In genomic region chr3R:4813172-4813716, dm6 we compare ENCODE assay signal across 1 fruit fly cellular context.
TF ChIP-seq lines count a peak whose summit lies in the region.

No protein-coding gene starts in this region.

TF ChIP-seq in whole organism, embryonic, 481 proteins besides CTCF, POLR2A, EP300 and RAD21 (continued from another document and continues in another):
- no peak for TF ChIP-seq Neu2 (GFP tag; optimal IDR thresholded peaks at IDR 0.05; lab: Kevin White, UChicago; ENCODE audit: borderline replicate concordance)
- TF ChIP-seq vfl (GFP tag; optimal IDR thresholded peaks at IDR 0.05; lab: Kevin White, UChicago), result no peak
- TF ChIP-seq slp2 (GFP tag; optimal IDR thresholded peaks at IDR 0.05; lab: Kevin White, UChicago), result no peak
- no peak for TF ChIP-seq dimm (GFP tag; IDR thresholded peaks at IDR 0.05; lab: Robert Waterston, UW)
- TF ChIP-seq CG2202 (tag; optimal IDR thresholded peaks at IDR 0.05; lab: Kevin White, UChicago), result peak; percentile 86
- no peak for TF ChIP-seq schlank (tag; optimal IDR thresholded peaks at IDR 0.05; lab: Kevin White, UChicago)
- no peak for TF ChIP-seq CG13894 (tag; optimal IDR thresholded peaks at IDR 0.05; lab: Kevin White, UChicago)
- no peak for TF ChIP-seq CG3726 (GFP tag; IDR thresholded peaks at IDR 0.05; lab: Robert Waterston, UW)
- TF ChIP-seq Ada2b (GFP tag; IDR thresholded peaks at IDR 0.05; lab: Robert Waterston, UW), result peak; percentile 22; the same call in 1 of the 2 replicates
- TF ChIP-seq Drgx (GFP tag; IDR thresholded peaks at IDR 0.05; lab: Robert Waterston, UW), result 0 out of 2 replicates have a peak, but pooled peaks have one; percentile 5
- TF ChIP-seq dan (GFP tag; IDR thresholded peaks at IDR 0.05; lab: Robert Waterston, UW), result no peak
- peak; percentile 7 for TF ChIP-seq CG5245 (GFP tag; optimal IDR thresholded peaks at IDR 0.05; lab: Kevin White, UChicago)
- peak; percentile 49 for TF ChIP-seq CG4854 (GFP tag; optimal IDR thresholded peaks at IDR 0.05; lab: Kevin White, UChicago)
- TF ChIP-seq CG34376 (GFP tag; optimal IDR thresholded peaks at IDR 0.05; lab: Kevin White, UChicago), result peak; percentile 65
- peak; percentile 46 for TF ChIP-seq CG30431 (GFP tag; optimal IDR thresholded peaks at IDR 0.05; lab: Kevin White, UChicago)
- no peak for TF ChIP-seq Atf3 (GFP tag; optimal IDR thresholded peaks at IDR 0.05; lab: Kevin White, UChicago)
- TF ChIP-seq CG8478 (optimal IDR thresholded peaks at IDR 0.05; lab: Kevin White, UChicago), result no peak
- peak; percentile 19 for TF ChIP-seq Six4 (GFP tag; optimal IDR thresholded peaks at IDR 0.05; lab: Kevin White, UChicago)
- no peak for TF ChIP-seq gfzf (GFP tag; optimal IDR thresholded peaks at IDR 0.05; lab: Kevin White, UChicago)
- no peak for TF ChIP-seq ham (GFP tag; IDR thresholded peaks at IDR 0.05; lab: Robert Waterston, UW)
- no peak for TF ChIP-seq eve (GFP tag; optimal IDR thresholded peaks at IDR 0.05; lab: Kevin White, UChicago)
- TF ChIP-seq Ets65A (GFP tag; lab: Kevin White, UChicago), result peak; percentile 64
- peak; percentile 55 for TF ChIP-seq CG2116 (GFP tag; optimal IDR thresholded peaks at IDR 0.05; lab: Kevin White, UChicago)
- TF ChIP-seq ase (GFP tag; IDR thresholded peaks at IDR 0.05; lab: Robert Waterston, UW), result 0 out of 3 replicates have a peak, but pooled peaks have one; percentile 29
- peak; percentile 51; the same call in 1 of the 3 replicates for TF ChIP-seq CG7963 (GFP tag; IDR thresholded peaks at IDR 0.05; lab: Robert Waterston, UW; ENCODE audit: partially characterized antibody)
- TF ChIP-seq Sin3A (optimal IDR thresholded peaks at IDR 0.05; lab: Kevin White, UChicago), result peak; percentile 38
- no peak for TF ChIP-seq lov (optimal IDR thresholded peaks at IDR 0.05; lab: Kevin White, UChicago)
- peak; percentile 69; the same call in 1 of the 3 replicates for TF ChIP-seq lov (GFP tag; IDR thresholded peaks at IDR 0.05; lab: Robert Waterston, UW)
- peak; percentile 77 for TF ChIP-seq YL-1 (GFP tag; optimal IDR thresholded peaks at IDR 0.05; lab: Kevin White, UChicago)
- TF ChIP-seq CG14860 (GFP tag; IDR thresholded peaks at IDR 0.05; lab: Robert Waterston, UW; ENCODE audit: partially characterized antibody), result peak; percentile 43; the same call in 2 of the 3 replicates
- TF ChIP-seq gcm2 (GFP tag; optimal IDR thresholded peaks at IDR 0.05; lab: Kevin White, UChicago), result no peak
- TF ChIP-seq CG9876 (GFP tag; optimal IDR thresholded peaks at IDR 0.05; lab: Kevin White, UChicago), result no peak
- TF ChIP-seq CG33213 (GFP tag; optimal IDR thresholded peaks at IDR 0.05; lab: Kevin White, UChicago), result peak; percentile 43
- peak; percentile 53; the same call in 1 of the 2 replicates for TF ChIP-seq H2.0 (GFP tag; IDR thresholded peaks at IDR 0.05; lab: Robert Waterston, UW)
- peak; percentile 5 for TF ChIP-seq NK7.1 (GFP tag; optimal IDR thresholded peaks at IDR 0.05; lab: Kevin White, UChicago)
- TF ChIP-seq ATbp (GFP tag; optimal IDR thresholded peaks at IDR 0.05; lab: Kevin White, UChicago), result peak; percentile 86
- no peak for TF ChIP-seq Atf-2 (GFP tag; optimal IDR thresholded peaks at IDR 0.05; lab: Kevin White, UChicago)
- no peak for TF ChIP-seq Poxn (GFP tag; IDR thresholded peaks at IDR 0.05; lab: Robert Waterston, UW)
- no peak for TF ChIP-seq Lpt (GFP tag; optimal IDR thresholded peaks at IDR 0.05; lab: Kevin White, UChicago)
- peak; percentile 50 for TF ChIP-seq Fer3 (tag; optimal IDR thresholded peaks at IDR 0.05; lab: Kevin White, UChicago)
- peak; percentile 92 for TF ChIP-seq row (GFP tag; IDR thresholded peaks at IDR 0.05; lab: Robert Waterston, UW)
- peak; percentile 67 for TF ChIP-seq CG32532 (GFP tag; IDR thresholded peaks at IDR 0.05; lab: Robert Waterston, UW)
- TF ChIP-seq grn (GFP tag; optimal IDR thresholded peaks at IDR 0.05; lab: Kevin White, UChicago), result peak; percentile 51
- no peak for TF ChIP-seq ro (GFP tag; IDR thresholded peaks at IDR 0.05; lab: Robert Waterston, UW)
- peak; percentile 78 for TF ChIP-seq Fer1 (GFP tag; optimal IDR thresholded peaks at IDR 0.05; lab: Kevin White, UChicago)
- peak; percentile 80 for TF ChIP-seq Xrp1 (GFP tag; IDR thresholded peaks at IDR 0.05; lab: Robert Waterston, UW)
- no peak for TF ChIP-seq fru (optimal IDR thresholded peaks at IDR 0.05; lab: Kevin White, UChicago)
- TF ChIP-seq lbe (GFP tag; optimal IDR thresholded peaks at IDR 0.05; lab: Kevin White, UChicago), result peak; percentile 45
- peak; percentile 73 for TF ChIP-seq lab (GFP tag; optimal IDR thresholded peaks at IDR 0.05; lab: Kevin White, UChicago)
- TF ChIP-seq toy (GFP tag; IDR thresholded peaks at IDR 0.05; lab: Robert Waterston, UW), result no peak
- no peak for TF ChIP-seq trh (GFP tag; optimal IDR thresholded peaks at IDR 0.05; lab: Kevin White, UChicago)
- TF ChIP-seq peb (GFP tag; IDR thresholded peaks at IDR 0.05; lab: Robert Waterston, UW), result peak; percentile 19; the same call in 1 of the 2 replicates
- TF ChIP-seq cg (GFP tag; optimal IDR thresholded peaks at IDR 0.05; lab: Kevin White, UChicago), result no peak
- peak; percentile 5 for TF ChIP-seq Dad (GFP tag; optimal IDR thresholded peaks at IDR 0.05; lab: Kevin White, UChicago)
- peak; percentile 17 for TF ChIP-seq CG7786 (GFP tag; optimal IDR thresholded peaks at IDR 0.05; lab: Kevin White, UChicago)
- peak; percentile 6 for TF ChIP-seq CG9609 (GFP tag; optimal IDR thresholded peaks at IDR 0.05; lab: Kevin White, UChicago)
- TF ChIP-seq grau (tag; optimal IDR thresholded peaks at IDR 0.05; lab: Kevin White, UChicago), result peak; percentile 42
- peak in 1 of 3 experiments; percentile 75 for TF ChIP-seq lola (GFP tag; optimal IDR thresholded peaks at IDR 0.05; lab: Kevin White, UChicago)
- TF ChIP-seq org-1 (GFP tag; optimal IDR thresholded peaks at IDR 0.05; lab: Kevin White, UChicago), result no peak
- no peak for TF ChIP-seq repo (GFP tag; optimal IDR thresholded peaks at IDR 0.05; lab: Kevin White, UChicago)
- TF ChIP-seq Hr51 (GFP tag; optimal IDR thresholded peaks at IDR 0.05; lab: Kevin White, UChicago), result peak in 1 of 2 experiments; percentile 35
- TF ChIP-seq CG17361 (GFP tag; IDR thresholded peaks at IDR 0.05; lab: Robert Waterston, UW), result peak; percentile 66
- TF ChIP-seq Mrtf (GFP tag; IDR thresholded peaks at IDR 0.05; lab: Robert Waterston, UW), result no peak
- TF ChIP-seq CG4360 (GFP tag; IDR thresholded peaks at IDR 0.05; lab: Robert Waterston, UW), result peak; percentile 71
- peak; percentile 41 for TF ChIP-seq CG17829 (tag; optimal IDR thresholded peaks at IDR 0.05; lab: Kevin White, UChicago)
- peak; percentile 83 for TF ChIP-seq fd64A (GFP tag; optimal IDR thresholded peaks at IDR 0.05; lab: Kevin White, UChicago)
- TF ChIP-seq CG18619 (GFP tag; optimal IDR thresholded peaks at IDR 0.05; lab: Kevin White, UChicago), result peak; percentile 60
- TF ChIP-seq hbn (GFP tag; IDR thresholded peaks at IDR 0.05; lab: Robert Waterston, UW; ENCODE audit: partially characterized antibody), result peak; percentile 47; the same call in 1 of the 2 replicates
- no peak for TF ChIP-seq CG2678 (tag; optimal IDR thresholded peaks at IDR 0.05; lab: Kevin White, UChicago)
- TF ChIP-seq HmgZ (tag; optimal IDR thresholded peaks at IDR 0.05; lab: Kevin White, UChicago), result peak; percentile 61
- TF ChIP-seq gce (GFP tag; IDR thresholded peaks at IDR 0.05; lab: Robert Waterston, UW), result peak; percentile 68; the same call in 1 of the 3 replicates
- no peak for TF ChIP-seq Dip2 (GFP tag; IDR thresholded peaks at IDR 0.05; lab: Robert Waterston, UW)
- peak; percentile 69 for TF ChIP-seq sob (GFP tag; IDR thresholded peaks at IDR 0.05; lab: Robert Waterston, UW)
- no peak for TF ChIP-seq Dfd (GFP tag; optimal IDR thresholded peaks at IDR 0.05; lab: Kevin White, UChicago)
- peak; percentile 86 for TF ChIP-seq CG13296 (GFP tag; optimal IDR thresholded peaks at IDR 0.05; lab: Kevin White, UChicago)
- TF ChIP-seq sr (GFP tag; IDR thresholded peaks at IDR 0.05; lab: Robert Waterston, UW), result no peak; the same call in 1 of the 3 replicates
- peak; percentile 59 for TF ChIP-seq CG7372 (GFP tag; IDR thresholded peaks at IDR 0.05; lab: Robert Waterston, UW)
- TF ChIP-seq jing (GFP tag; optimal IDR thresholded peaks at IDR 0.05; lab: Kevin White, UChicago), result no peak
- peak; percentile 65 for TF ChIP-seq Rfx (GFP tag; IDR thresholded peaks at IDR 0.05; lab: Robert Waterston, UW)
- TF ChIP-seq CG17568 (GFP tag; optimal IDR thresholded peaks at IDR 0.05; lab: Kevin White, UChicago), result peak; percentile 92
- no peak for TF ChIP-seq Blimp-1 (GFP tag; optimal IDR thresholded peaks at IDR 0.05; lab: Kevin White, UChicago)
- TF ChIP-seq Hr78 (GFP tag; optimal IDR thresholded peaks at IDR 0.05; lab: Kevin White, UChicago), result peak in 1 of 2 experiments; percentile 45
- no peak for TF ChIP-seq CG1832 (GFP tag; optimal IDR thresholded peaks at IDR 0.05; lab: Kevin White, UChicago)
- peak; percentile 49 for TF ChIP-seq CG10979 (tag; optimal IDR thresholded peaks at IDR 0.05; lab: Kevin White, UChicago)
- peak; percentile 38 for TF ChIP-seq exex (tag; optimal IDR thresholded peaks at IDR 0.05; lab: Kevin White, UChicago)
- TF ChIP-seq CG15479 (GFP tag; optimal IDR thresholded peaks at IDR 0.05; lab: Kevin White, UChicago), result peak; percentile 82
- peak; percentile 63 for TF ChIP-seq CG13424 (tag; optimal IDR thresholded peaks at IDR 0.05; lab: Kevin White, UChicago)
- peak; percentile 37; the same call in 1 of the 2 replicates for TF ChIP-seq CG31224 (GFP tag; IDR thresholded peaks at IDR 0.05; lab: Robert Waterston, UW)
- peak; percentile 19; the same call in 1 of the 2 replicates for TF ChIP-seq Oaz (GFP tag; IDR thresholded peaks at IDR 0.05; lab: Robert Waterston, UW)
- peak; percentile 29 for TF ChIP-seq Bdp1 (GFP tag; optimal IDR thresholded peaks at IDR 0.05; lab: Kevin White, UChicago)
- TF ChIP-seq Hr39 (optimal IDR thresholded peaks at IDR 0.05; lab: Kevin White, UChicago), result no peak
- no peak for TF ChIP-seq CG14050 (GFP tag; IDR thresholded peaks at IDR 0.05; lab: Robert Waterston, UW)
- TF ChIP-seq CG10274 (GFP tag; optimal IDR thresholded peaks at IDR 0.05; lab: Kevin White, UChicago), result no peak
- peak; percentile 91 for TF ChIP-seq CG17802 (tag; optimal IDR thresholded peaks at IDR 0.05; lab: Kevin White, UChicago)
- TF ChIP-seq al (GFP tag; IDR thresholded peaks at IDR 0.05; lab: Robert Waterston, UW), result no peak
- no peak for TF ChIP-seq CG1647 (GFP tag; optimal IDR thresholded peaks at IDR 0.05; lab: Kevin White, UChicago)
- peak; percentile 43 for TF ChIP-seq D19A (tag; optimal IDR thresholded peaks at IDR 0.05; lab: Kevin White, UChicago)
- peak; percentile 1 for TF ChIP-seq Xbp1 (GFP tag; optimal IDR thresholded peaks at IDR 0.05; lab: Kevin White, UChicago)
- TF ChIP-seq ara (GFP tag; IDR thresholded peaks at IDR 0.05; lab: Robert Waterston, UW), result no peak
- TF ChIP-seq her (GFP tag; optimal IDR thresholded peaks at IDR 0.05; lab: Kevin White, UChicago), result peak; percentile 40
- TF ChIP-seq ab (GFP tag; optimal IDR thresholded peaks at IDR 0.05; lab: Kevin White, UChicago), result no peak
- peak; percentile 22 for TF ChIP-seq Ssrp (tag; optimal IDR thresholded peaks at IDR 0.05; lab: Kevin White, UChicago)
- TF ChIP-seq CG10209 (GFP tag; optimal IDR thresholded peaks at IDR 0.05; lab: Kevin White, UChicago), result peak; percentile 73
- peak; percentile 69; the same call in 1 of the 2 replicates for TF ChIP-seq CG6272 (GFP tag; IDR thresholded peaks at IDR 0.05; lab: Robert Waterston, UW)
- peak; percentile 68 for TF ChIP-seq CG17385 (GFP tag; optimal IDR thresholded peaks at IDR 0.05; lab: Kevin White, UChicago)
- TF ChIP-seq CG2120 (GFP tag; optimal IDR thresholded peaks at IDR 0.05; lab: Kevin White, UChicago), result peak; percentile 68
- 0 out of 2 replicates have a peak, but pooled peaks have one; percentile 48 for TF ChIP-seq ato (GFP tag; IDR thresholded peaks at IDR 0.05; lab: Robert Waterston, UW; ENCODE audit: partially characterized antibody)
- peak; percentile 49 for TF ChIP-seq CG1602 (GFP tag; optimal IDR thresholded peaks at IDR 0.05; lab: Kevin White, UChicago)
- TF ChIP-seq Sox100B (GFP tag; optimal IDR thresholded peaks at IDR 0.05; lab: Kevin White, UChicago), result peak; percentile 74
- peak; percentile 40 for TF ChIP-seq CG6254 (GFP tag; optimal IDR thresholded peaks at IDR 0.05; lab: Kevin White, UChicago)
- peak; percentile 54 for TF ChIP-seq CG12299 (tag; optimal IDR thresholded peaks at IDR 0.05; lab: Kevin White, UChicago)
- TF ChIP-seq CG11723 (GFP tag; optimal IDR thresholded peaks at IDR 0.05; lab: Kevin White, UChicago), result peak; percentile 54
- TF ChIP-seq onecut (GFP tag; IDR thresholded peaks at IDR 0.05; lab: Robert Waterston, UW), result peak; percentile 74
- peak; percentile 58; the same call in 1 of the 2 replicates for TF ChIP-seq CG10959 (GFP tag; IDR thresholded peaks at IDR 0.05; lab: Robert Waterston, UW)
- TF ChIP-seq TFAM (GFP tag; optimal IDR thresholded peaks at IDR 0.05; lab: Kevin White, UChicago), result peak; percentile 23
- no peak for TF ChIP-seq CG6765 (GFP tag; optimal IDR thresholded peaks at IDR 0.05; lab: Kevin White, UChicago)
- TF ChIP-seq CG10462 (GFP tag; optimal IDR thresholded peaks at IDR 0.05; lab: Kevin White, UChicago), result no peak
- peak; percentile 64 for TF ChIP-seq CG6689 (GFP tag; IDR thresholded peaks at IDR 0.05; lab: Robert Waterston, UW)
- no peak for TF ChIP-seq ftz-f1 (GFP tag; optimal IDR thresholded peaks at IDR 0.05; lab: Kevin White, UChicago)
- TF ChIP-seq Nf-YC (tag; optimal IDR thresholded peaks at IDR 0.05; lab: Kevin White, UChicago), result peak; percentile 51
- TF ChIP-seq CG15073 (GFP tag; optimal IDR thresholded peaks at IDR 0.05; lab: Kevin White, UChicago), result no peak
- TF ChIP-seq NfI (GFP tag; optimal IDR thresholded peaks at IDR 0.05; lab: Kevin White, UChicago), result peak; percentile 33
- TF ChIP-seq CG16863 (GFP tag; optimal IDR thresholded peaks at IDR 0.05; lab: Kevin White, UChicago), result peak; percentile 26
- TF ChIP-seq Hey (tag; optimal IDR thresholded peaks at IDR 0.05; lab: Kevin White, UChicago), result no peak
- peak; percentile 90 for TF ChIP-seq CG33557 (GFP tag; optimal IDR thresholded peaks at IDR 0.05; lab: Kevin White, UChicago)
- TF ChIP-seq Ets97D (GFP tag; optimal IDR thresholded peaks at IDR 0.05; lab: Kevin White, UChicago), result peak; percentile 80
- peak; percentile 86 for TF ChIP-seq CG14710 (tag; optimal IDR thresholded peaks at IDR 0.05; lab: Kevin White, UChicago)
- peak in 1 of 2 experiments; percentile 64 for TF ChIP-seq tll (GFP tag; optimal IDR thresholded peaks at IDR 0.05; lab: Kevin White, UChicago)
- TF ChIP-seq phol (tag; optimal IDR thresholded peaks at IDR 0.05; lab: Kevin White, UChicago), result peak; percentile 71
- TF ChIP-seq ranshi (GFP tag; IDR thresholded peaks at IDR 0.05; lab: Robert Waterston, UW), result peak; percentile 54
- TF ChIP-seq gt (GFP tag; IDR thresholded peaks at IDR 0.05; lab: Robert Waterston, UW), result no peak
